Fruit fly (Drosophila melanogaster) whole organism, embryonic: ENCODE data around the gene nSMase.

Source experiments
- ATbp ChIP-seq: fragments of 200-800 bp; sonication (Bioruptor generic); optimal IDR thresholded peaks from 2 replicates; lab custom pipeline; 2017; ENCODE audit warnings: missing biosample characterization, mild to moderate bottlenecking, missing genetic modification characterization, missing genetic modification reagents
- Adf1 ChIP-seq: fragments of 200-800 bp; sonication (Bioruptor generic); IDR thresholded peaks from 2 replicates; pipeline ENCODE4 v1.3.6; 2022; ENCODE audit warnings: missing biosample characterization, missing genetic modification characterization
- Atf-2 ChIP-seq: fragments of 200-800 bp; sonication (Bioruptor generic); optimal IDR thresholded peaks from 2 replicates; lab custom pipeline; 2016; ENCODE audit warnings: missing biosample characterization, missing genetic modification characterization
- CG10267 ChIP-seq: fragments of 200-800 bp; sonication (Bioruptor generic); optimal IDR thresholded peaks from 2 replicates; lab custom pipeline; 2018; ENCODE audit warnings: missing biosample characterization, mild to moderate bottlenecking, missing genetic modification characterization, moderate library complexity
- CG10321 ChIP-seq: fragments of 200-800 bp; sonication (Bioruptor generic); IDR thresholded peaks from 2 replicates; pipeline ENCODE4 v1.3.6; 2022; ENCODE audit warnings: missing biosample characterization, missing genetic modification characterization
- CG12942 ChIP-seq: fragments of 200-800 bp; sonication (Bioruptor generic); optimal IDR thresholded peaks from 3 replicates; lab custom pipeline; 2016; ENCODE audit warnings: missing biosample characterization, missing genetic modification characterization
- CG1603 ChIP-seq: fragments of 200-800 bp; sonication (Bioruptor generic); optimal IDR thresholded peaks from 2 replicates; lab custom pipeline; 2019; ENCODE audit warnings: missing biosample characterization, mild to moderate bottlenecking, missing genetic modification characterization, moderate library complexity
- CG17359 ChIP-seq: fragments of 200-800 bp; sonication (Bioruptor generic); optimal IDR thresholded peaks from 3 replicates; lab custom pipeline; 2018; ENCODE audit warnings: missing biosample characterization, mild to moderate bottlenecking, missing genetic modification characterization, moderate library complexity
- CG31365 ChIP-seq: fragments of 200-800 bp; sonication (Bioruptor generic); optimal IDR thresholded peaks from 2 replicates; lab custom pipeline; 2018; ENCODE audit warnings: missing biosample characterization, mild to moderate bottlenecking, missing genetic modification characterization
- CG4328 ChIP-seq: fragments of 200-800 bp; sonication (Bioruptor generic); optimal IDR thresholded peaks from 3 replicates; lab custom pipeline; 2017; ENCODE audit warnings: missing biosample characterization, missing genetic modification reagents, missing genetic modification characterization
- CG6813 ChIP-seq: fragments of 200-800 bp; sonication (Bioruptor generic); optimal IDR thresholded peaks from 2 replicates; lab custom pipeline; 2017; ENCODE audit warnings: missing biosample characterization, missing genetic modification characterization, mild to moderate bottlenecking, moderate library complexity, missing genetic modification reagents
- CG9609 ChIP-seq: fragments of 200-800 bp; sonication (Bioruptor generic); optimal IDR thresholded peaks from 3 replicates; lab custom pipeline; 2016; ENCODE audit warnings: missing biosample characterization, missing genetic modification characterization
- CTCF ChIP-seq: fragments of 200-800 bp; sonication (Bioruptor generic); optimal IDR thresholded peaks from 2 replicates; lab custom pipeline; 2017; ENCODE audit warnings: missing biosample characterization, mild to moderate bottlenecking, missing genetic modification characterization, moderate library complexity
- D ChIP-seq, 2 experiments: fragments of 200-800 bp in 1 of 2; fragments of >200 bp in 1 of 2; sonication (Bioruptor generic) in 1 of 2; optimal IDR thresholded peaks; 2 replicates in 1 of 2; 3 replicates in 1 of 2; lab custom pipeline; 2017; ENCODE audit warnings: mild to moderate bottlenecking in 1 of 2, missing biosample characterization in 1 of 2, missing genetic modification characterization in 1 of 2, missing genetic modification reagents in 1 of 2
- E2f1 ChIP-seq: fragments of 200-800 bp; sonication (Bioruptor generic); IDR thresholded peaks from 2 replicates; pipeline ENCODE4 v1.3.6; 2022; ENCODE audit warnings: missing biosample characterization, missing genetic modification characterization
- Meics ChIP-seq: fragments of 200-800 bp; sonication (Bioruptor generic); optimal IDR thresholded peaks from 2 replicates; lab custom pipeline; 2017; ENCODE audit warnings: missing biosample characterization, mild to moderate bottlenecking, missing genetic modification characterization
- NC2α ChIP-seq: fragments of 200-800 bp; sonication (Bioruptor generic); optimal IDR thresholded peaks from 2 replicates; lab custom pipeline; 2016; ENCODE audit warnings: missing biosample characterization, missing genetic modification characterization
- NFAT ChIP-seq: fragments of 200-800 bp; sonication (Bioruptor generic); IDR thresholded peaks from 2 replicates; pipeline ENCODE4 v1.3.6; 2022; ENCODE audit warnings: missing biosample characterization, missing genetic modification characterization
- PHDP ChIP-seq: fragments of 200-800 bp; sonication (Bioruptor generic); optimal IDR thresholded peaks from 3 replicates; lab custom pipeline; 2018; ENCODE audit warnings: missing biosample characterization, mild to moderate bottlenecking, missing genetic modification characterization, moderate library complexity
- Pdp1 ChIP-seq, 2 experiments: fragments of 200-800 bp; sonication (Bioruptor generic); optimal IDR thresholded peaks; 3 replicates each; lab custom pipeline; 2016; ENCODE audit warnings: missing biosample characterization in 2 of 2, missing genetic modification characterization in 2 of 2, mild to moderate bottlenecking in 1 of 2, moderate library complexity in 1 of 2
- Rfx ChIP-seq: fragments of 200-800 bp; sonication (Bioruptor generic); IDR thresholded peaks from 2 replicates; pipeline ENCODE4 v1.3.6; 2022; ENCODE audit warnings: missing biosample characterization, missing genetic modification characterization
- Rx ChIP-seq: fragments of 200-800 bp; sonication (Bioruptor generic); IDR thresholded peaks from 2 replicates; pipeline ENCODE4 v1.3.6; 2022; ENCODE audit warnings: missing biosample characterization, missing genetic modification characterization
- Sox100B ChIP-seq: fragments of 200-800 bp; sonication (Bioruptor generic); optimal IDR thresholded peaks from 3 replicates; lab custom pipeline; 2018; ENCODE audit warnings: missing biosample characterization, mild to moderate bottlenecking, missing genetic modification characterization
- az2 ChIP-seq: fragments of 200-800 bp; sonication (Bioruptor generic); optimal IDR thresholded peaks from 3 replicates; lab custom pipeline; 2016; ENCODE audit warnings: missing biosample characterization, missing genetic modification characterization
- dmrt11E ChIP-seq: fragments of 200-800 bp; sonication (Bioruptor generic); optimal IDR thresholded peaks from 3 replicates; lab custom pipeline; 2018; ENCODE audit warnings: missing biosample characterization, mild to moderate bottlenecking, missing genetic modification characterization, moderate library complexity
- gem ChIP-seq: fragments of 200-800 bp; sonication (Bioruptor generic); optimal IDR thresholded peaks from 2 replicates; lab custom pipeline; 2019; ENCODE audit warnings: missing biosample characterization, mild to moderate bottlenecking, missing genetic modification characterization, moderate library complexity
- ind ChIP-seq: fragments of 200-800 bp; sonication (Bioruptor generic); optimal IDR thresholded peaks from 3 replicates; lab custom pipeline; 2016; ENCODE audit warnings: missing biosample characterization, missing genetic modification characterization
- jumu ChIP-seq: fragments of 200-800 bp; sonication (Bioruptor generic); optimal IDR thresholded peaks from 3 replicates; lab custom pipeline; 2016; ENCODE audit warnings: missing biosample characterization, missing genetic modification characterization
- mld ChIP-seq: fragments of 200-800 bp; sonication (Bioruptor generic); IDR thresholded peaks from 3 replicates; pipeline ENCODE4 v1.3.6; 2022; ENCODE audit warnings: missing biosample characterization, missing genetic modification characterization; ENCODE audit not compliant: partially characterized antibody
- pum ChIP-seq: fragments of 200-800 bp; sonication (Bioruptor generic); optimal IDR thresholded peaks from 2 replicates; lab custom pipeline; 2016; ENCODE audit warnings: missing biosample characterization, missing genetic modification characterization
- ranshi ChIP-seq: fragments of 200-800 bp; sonication (Bioruptor generic); IDR thresholded peaks from 2 replicates; pipeline ENCODE4 v1.3.6; 2022; ENCODE audit warnings: missing biosample characterization, missing genetic modification characterization
- run ChIP-seq: fragments of 200-800 bp; sonication (Bioruptor generic); optimal IDR thresholded peaks from 3 replicates; lab custom pipeline; 2018; ENCODE audit warnings: missing biosample characterization, mild to moderate bottlenecking, missing genetic modification characterization
- sd ChIP-seq: fragments of 200-800 bp; sonication (Bioruptor generic); optimal IDR thresholded peaks from 3 replicates; lab custom pipeline; 2018; ENCODE audit warnings: missing biosample characterization, mild to moderate bottlenecking, missing genetic modification characterization, moderate library complexity
- sens ChIP-seq: fragments of 200-800 bp; sonication (Bioruptor generic); peaks from one replicate; lab custom pipeline; 2016; ENCODE audit warnings: missing biosample characterization, missing genetic modification characterization
- sima ChIP-seq: fragments of 200-800 bp; sonication (Bioruptor generic); optimal IDR thresholded peaks from 2 replicates; lab custom pipeline; 2016; ENCODE audit warnings: missing biosample characterization, missing genetic modification characterization
- sisA ChIP-seq: fragments of 200-800 bp; sonication (Bioruptor generic); IDR thresholded peaks from 2 replicates; pipeline ENCODE4 v1.3.6; 2022; ENCODE audit warnings: missing biosample characterization, missing genetic modification characterization
- tio ChIP-seq: fragments of 200-800 bp; sonication (Bioruptor generic); optimal IDR thresholded peaks from 2 replicates; lab custom pipeline; 2017; ENCODE audit warnings: missing biosample characterization, missing genetic modification characterization, inconsistent platforms
- unpg ChIP-seq: fragments of 200-800 bp; sonication (Bioruptor generic); optimal IDR thresholded peaks from 3 replicates; lab custom pipeline; 2018; ENCODE audit warnings: missing biosample characterization, mild to moderate bottlenecking, missing genetic modification characterization, moderate library complexity

nSMase gene

dm6 chr3L:3239785-3240596, 21.0 kb downstream of the nSMase start (continued):
- TF ChIP-seq ATbp (peak; percentile 50), Meics (GFP tag; lab: Kevin White, UChicago) (no peak), Adf1 (GFP tag; lab: Robert Waterston, UW) (no peak), pum (GFP tag; lab: Kevin White, UChicago) (no peak), Rx (no peak), CG17359 (peak; percentile 9), ind (GFP tag; lab: Kevin White, UChicago) (no peak), run (tag; lab: Kevin White, UChicago) (no peak), CG10267 (tag; lab: Kevin White, UChicago) (no peak), gem (tag; lab: Kevin White, UChicago) (peak; percentile 13), CG9609 (GFP tag; lab: Kevin White, UChicago) (no peak), Sox100B (GFP tag; lab: Kevin White, UChicago) (no peak), CG31365 (tag; lab: Kevin White, UChicago) (no peak), Atf-2 (GFP tag; lab: Kevin White, UChicago) (no peak), jumu (GFP tag; lab: Kevin White, UChicago) (no peak), sd (tag; lab: Kevin White, UChicago) (peak; percentile 31), sima (GFP tag; lab: Kevin White, UChicago) (no peak), PHDP (tag; lab: Kevin White, UChicago) (peak; percentile 34), tio (GFP tag; lab: Kevin White, UChicago) (no peak), unpg (GFP tag; lab: Kevin White, UChicago) (no peak), CG12942 (no peak), Pdp1 (GFP tag; optimal IDR thresholded peaks at IDR 0.05; lab: Kevin White, UChicago) (peak in 1 of 2 experiments; percentile 18), az2 (GFP tag; lab: Kevin White, UChicago) (peak; percentile 6), CTCF (GFP tag; lab: Kevin White, UChicago) (no peak), sens (GFP tag; lab: Kevin White, UChicago) (peak; percentile 53), sisA (GFP tag; lab: Robert Waterston, UW) (no peak), E2f1 (GFP tag; lab: Robert Waterston, UW) (0 out of 2 replicates have a peak, but pooled peaks have one; percentile 2), ranshi (GFP tag; lab: Robert Waterston, UW) (no peak), D (optimal IDR thresholded peaks at IDR 0.05; lab: Kevin White, UChicago) (no peak), D (GFP tag; optimal IDR thresholded peaks at IDR 0.05; lab: Kevin White, UChicago) (no peak), NFAT (GFP tag; lab: Robert Waterston, UW) (no peak), CG4328 (no peak), CG10321 (GFP tag; lab: Robert Waterston, UW) (no peak), CG1603 (tag; lab: Kevin White, UChicago) (peak; percentile 39), CG6813 (GFP tag; lab: Kevin White, UChicago) (peak; percentile 12), dmrt11E (peak; percentile 14), mld (GFP tag; lab: Robert Waterston, UW) (no peak), NC2α (no peak), Rfx (GFP tag; lab: Robert Waterston, UW) (no peak)
- TF ChIP-seq, all 482 proteins: peak for 43
